Fruit fly (Drosophila melanogaster) whole organism, embryonic: ENCODE measurements around the gene CG11668.

Experiments
- Adf1 ChIP-seq: fragments of 200-800 bp; sonication (Bioruptor generic); IDR thresholded peaks from 2 replicates; pipeline ENCODE4 v1.3.6; 2022; ENCODE audit warnings: missing biosample characterization, missing genetic modification characterization
- Bgb ChIP-seq: fragments of 200-800 bp; sonication (Bioruptor generic); IDR thresholded peaks from 2 replicates; pipeline ENCODE4 v1.3.6; 2022; ENCODE audit warnings: missing biosample characterization, missing genetic modification characterization; ENCODE audit not compliant: partially characterized antibody
- CG10267 ChIP-seq: fragments of 200-800 bp; sonication (Bioruptor generic); optimal IDR thresholded peaks from 2 replicates; lab custom pipeline; 2018; ENCODE audit warnings: missing biosample characterization, mild to moderate bottlenecking, missing genetic modification characterization, moderate library complexity
- CG10979 ChIP-seq: fragments of 200-800 bp; sonication (Bioruptor generic); optimal IDR thresholded peaks from 2 replicates; lab custom pipeline; 2018; ENCODE audit warnings: missing biosample characterization, mild to moderate bottlenecking, missing genetic modification characterization, moderate library complexity
- CG11085 ChIP-seq: fragments of 200-800 bp; sonication (Bioruptor generic); IDR thresholded peaks from 2 replicates; pipeline ENCODE4 v1.3.6; 2022; ENCODE audit warnings: missing biosample characterization, missing genetic modification characterization
- CG14860 ChIP-seq: fragments of 200-800 bp; sonication (Bioruptor generic); IDR thresholded peaks from 3 replicates; pipeline ENCODE4 v1.3.6; 2022; ENCODE audit warnings: missing biosample characterization, missing genetic modification characterization; ENCODE audit not compliant: partially characterized antibody
- CG15011 ChIP-seq: fragments of 200-800 bp; sonication (Bioruptor generic); optimal IDR thresholded peaks from 3 replicates; lab custom pipeline; 2018; ENCODE audit warnings: missing biosample characterization, mild to moderate bottlenecking, missing genetic modification characterization
- CG1529 ChIP-seq: fragments of 200-800 bp; sonication (Bioruptor generic); optimal IDR thresholded peaks from 3 replicates; lab custom pipeline; 2018; ENCODE audit warnings: missing biosample characterization, missing genetic modification characterization
- CG1602 ChIP-seq: fragments of 200-800 bp; sonication (Bioruptor generic); optimal IDR thresholded peaks from 3 replicates; lab custom pipeline; 2016; ENCODE audit warnings: missing biosample characterization, missing genetic modification characterization
- CG17359 ChIP-seq: fragments of 200-800 bp; sonication (Bioruptor generic); optimal IDR thresholded peaks from 3 replicates; lab custom pipeline; 2018; ENCODE audit warnings: missing biosample characterization, mild to moderate bottlenecking, missing genetic modification characterization, moderate library complexity
- CG17361 ChIP-seq: fragments of 200-800 bp; sonication (Bioruptor generic); IDR thresholded peaks from 3 replicates; pipeline ENCODE4 v1.3.6; 2022; ENCODE audit warnings: missing biosample characterization, missing genetic modification characterization
- CG17829 ChIP-seq: fragments of 200-800 bp; optimal IDR thresholded peaks from 2 replicates; lab custom pipeline; 2019; ENCODE audit warnings: missing biosample characterization, mild to moderate bottlenecking, missing genetic modification characterization, moderate library complexity
- CG2116 ChIP-seq: fragments of 200-800 bp; sonication (Bioruptor generic); optimal IDR thresholded peaks from 3 replicates; lab custom pipeline; 2018; ENCODE audit warnings: missing biosample characterization, mild to moderate bottlenecking, missing genetic modification characterization
- CG2712 ChIP-seq: fragments of 200-800 bp; optimal IDR thresholded peaks from 3 replicates; lab custom pipeline; 2019; ENCODE audit warnings: missing biosample characterization, mild to moderate bottlenecking, missing genetic modification characterization, moderate library complexity
- CG30020 ChIP-seq: fragments of 200-800 bp; optimal IDR thresholded peaks from 2 replicates; lab custom pipeline; 2019; ENCODE audit warnings: missing biosample characterization, mild to moderate bottlenecking, missing genetic modification characterization, moderate library complexity
- CG31441 ChIP-seq: fragments of 200-800 bp; sonication (Bioruptor generic); IDR thresholded peaks from 2 replicates; pipeline ENCODE4 v1.3.6; 2022; ENCODE audit warnings: missing biosample characterization, missing genetic modification characterization
- CG32772 ChIP-seq: fragments of 200-800 bp; sonication (Bioruptor generic); IDR thresholded peaks from 2 replicates; pipeline ENCODE4 v1.3.6; 2022; ENCODE audit warnings: missing biosample characterization, missing genetic modification characterization
- CG4404 ChIP-seq: fragments of 200-800 bp; sonication (Bioruptor generic); IDR thresholded peaks from 2 replicates; pipeline ENCODE4 v1.3.6; 2022; ENCODE audit warnings: missing biosample characterization, missing genetic modification characterization
- CG6254 ChIP-seq: fragments of 200-800 bp; sonication (Bioruptor generic); optimal IDR thresholded peaks from 3 replicates; lab custom pipeline; 2017; ENCODE audit warnings: mild to moderate bottlenecking, missing biosample characterization, missing genetic modification reagents, missing genetic modification characterization
- CG8290 ChIP-seq, 3 experiments: fragments of 200-800 bp; sonication (Bioruptor generic); optimal IDR thresholded peaks; 2 replicates each; lab custom pipeline; 2016 to 2019; ENCODE audit warnings: missing biosample characterization in 3 of 3, missing genetic modification characterization in 3 of 3, mild to moderate bottlenecking in 2 of 3, moderate library complexity in 1 of 3
- CG9609 ChIP-seq: fragments of 200-800 bp; sonication (Bioruptor generic); optimal IDR thresholded peaks from 3 replicates; lab custom pipeline; 2016; ENCODE audit warnings: missing biosample characterization, missing genetic modification characterization
- CG9817 ChIP-seq: fragments of 200-800 bp; sonication (Bioruptor generic); optimal IDR thresholded peaks from 2 replicates; lab custom pipeline; 2018; ENCODE audit warnings: missing biosample characterization, mild to moderate bottlenecking, missing genetic modification characterization, moderate library complexity
- CTCF ChIP-seq: fragments of 200-800 bp; sonication (Bioruptor generic); optimal IDR thresholded peaks from 2 replicates; lab custom pipeline; 2017; ENCODE audit warnings: missing biosample characterization, mild to moderate bottlenecking, missing genetic modification characterization, moderate library complexity
- Dek ChIP-seq: fragments of 200-800 bp; sonication (Bioruptor generic); optimal IDR thresholded peaks from 3 replicates; lab custom pipeline; 2019; ENCODE audit warnings: missing biosample characterization, mild to moderate bottlenecking, missing genetic modification characterization, moderate library complexity
- Ets65A ChIP-seq: fragments of 200-800 bp; sonication (Bioruptor generic); peaks from one replicate; lab custom pipeline; 2016; ENCODE audit warnings: missing biosample characterization, missing genetic modification characterization
- HLH54F ChIP-seq: fragments of 200-800 bp; sonication (Bioruptor generic); optimal IDR thresholded peaks from 3 replicates; lab custom pipeline; 2016; ENCODE audit warnings: missing biosample characterization, missing genetic modification characterization
- Hmr ChIP-seq: fragments of 200-800 bp; sonication (Bioruptor generic); optimal IDR thresholded peaks from 3 replicates; lab custom pipeline; 2017; ENCODE audit warnings: mild to moderate bottlenecking, missing biosample characterization, missing genetic modification reagents, missing genetic modification characterization
- MTF-1 ChIP-seq: fragments of 200-800 bp; sonication (Bioruptor generic); optimal IDR thresholded peaks from 2 replicates; lab custom pipeline; 2018; ENCODE audit warnings: missing biosample characterization, mild to moderate bottlenecking, missing genetic modification characterization, borderline replicate concordance
- NFAT ChIP-seq: fragments of 200-800 bp; sonication (Bioruptor generic); IDR thresholded peaks from 2 replicates; pipeline ENCODE4 v1.3.6; 2022; ENCODE audit warnings: missing biosample characterization, missing genetic modification characterization
- Poxn ChIP-seq: fragments of 200-800 bp; sonication (Bioruptor generic); IDR thresholded peaks from 2 replicates; pipeline ENCODE4 v1.3.6; 2022; ENCODE audit warnings: missing biosample characterization, missing genetic modification characterization
- Taf1 ChIP-seq: fragments of 200-800 bp; sonication (Bioruptor generic); IDR thresholded peaks from 2 replicates; pipeline ENCODE4 v1.3.6; 2022; ENCODE audit warnings: missing biosample characterization, missing genetic modification characterization
- Xbp1 ChIP-seq: fragments of 200-800 bp; sonication (Bioruptor generic); optimal IDR thresholded peaks from 3 replicates; lab custom pipeline; 2016; ENCODE audit warnings: missing biosample characterization, mild to moderate bottlenecking, missing genetic modification characterization
- abd-A ChIP-seq: fragments of 200-800 bp; sonication (Bioruptor generic); optimal IDR thresholded peaks from 3 replicates; lab custom pipeline; 2019; ENCODE audit warnings: missing biosample characterization, mild to moderate bottlenecking, missing genetic modification characterization, moderate library complexity
- az2 ChIP-seq: fragments of 200-800 bp; sonication (Bioruptor generic); optimal IDR thresholded peaks from 3 replicates; lab custom pipeline; 2016; ENCODE audit warnings: missing biosample characterization, missing genetic modification characterization
- bbx ChIP-seq: fragments of 200-800 bp; sonication (Bioruptor generic); IDR thresholded peaks from 2 replicates; pipeline ENCODE4 v1.3.6; 2022; ENCODE audit warnings: missing biosample characterization, missing genetic modification characterization; ENCODE audit not compliant: partially characterized antibody
- gsb-n ChIP-seq: fragments of 200-800 bp; sonication (Bioruptor generic); optimal IDR thresholded peaks from 3 replicates; lab custom pipeline; 2018; ENCODE audit warnings: missing biosample characterization, mild to moderate bottlenecking, missing genetic modification characterization
- insv ChIP-seq, 2 experiments: fragments of 200-800 bp; sonication (Bioruptor generic); optimal IDR thresholded peaks; 3 replicates each; lab custom pipeline; 2016 to 2018; ENCODE audit warnings: missing biosample characterization in 2 of 2, missing genetic modification characterization in 2 of 2
- inv ChIP-seq: fragments of 200-800 bp; sonication (Bioruptor generic); IDR thresholded peaks from 2 replicates; pipeline ENCODE4 v1.3.6; 2022; ENCODE audit warnings: missing biosample characterization, missing genetic modification characterization; ENCODE audit not compliant: partially characterized antibody
- jigr1 ChIP-seq: fragments of 200-800 bp; sonication (Bioruptor generic); IDR thresholded peaks from 3 replicates; pipeline ENCODE4 v1.3.6; 2022; ENCODE audit warnings: missing biosample characterization, missing genetic modification characterization
- knrl ChIP-seq: fragments of 200-800 bp; sonication (Bioruptor generic); IDR thresholded peaks from 3 replicates; pipeline ENCODE4 v1.3.6; 2022; ENCODE audit warnings: missing biosample characterization, missing genetic modification characterization; ENCODE audit not compliant: partially characterized antibody
- lola ChIP-seq, 3 experiments: fragments of >200 bp in 2 of 3; fragments of 200-800 bp in 1 of 3; sonication (Bioruptor generic) in 1 of 3; optimal IDR thresholded peaks; 2 replicates each; lab custom pipeline; 2017 to 2019; ENCODE audit warnings: missing biosample characterization in 3 of 3, missing genetic modification characterization in 3 of 3, mild to moderate bottlenecking in 1 of 3, moderate library complexity in 1 of 3
- luna ChIP-seq: fragments of 200-800 bp; sonication (Bioruptor generic); optimal IDR thresholded peaks from 2 replicates; lab custom pipeline; 2016; ENCODE audit warnings: missing biosample characterization, missing genetic modification characterization
- mam ChIP-seq: fragments of 200-800 bp; sonication (Bioruptor generic); optimal IDR thresholded peaks from 3 replicates; lab custom pipeline; 2016; ENCODE audit warnings: missing biosample characterization, missing genetic modification characterization
- pita ChIP-seq: fragments of 200-800 bp; sonication (Bioruptor generic); optimal IDR thresholded peaks from 2 replicates; lab custom pipeline; 2017; ENCODE audit warnings: missing biosample characterization, mild to moderate bottlenecking, missing genetic modification characterization
- slbo ChIP-seq: fragments of 200-800 bp; sonication (Bioruptor generic); IDR thresholded peaks from 2 replicates; pipeline ENCODE4 v1.3.6; 2022; ENCODE audit warnings: missing biosample characterization, missing genetic modification characterization
- stc ChIP-seq: fragments of 200-800 bp; sonication (Bioruptor generic); IDR thresholded peaks from 2 replicates; pipeline ENCODE4 v1.3.6; 2022; ENCODE audit warnings: missing biosample characterization, missing genetic modification characterization
- trem ChIP-seq: fragments of 200-800 bp; optimal IDR thresholded peaks from 3 replicates; lab custom pipeline; 2019; ENCODE audit warnings: missing biosample characterization, mild to moderate bottlenecking, missing genetic modification characterization, moderate library complexity
- wor ChIP-seq: fragments of 200-800 bp; sonication (Bioruptor generic); IDR thresholded peaks from 2 replicates; pipeline ENCODE4 v1.3.6; 2022; ENCODE audit warnings: missing biosample characterization, missing genetic modification characterization
- zen ChIP-seq: fragments of 200-800 bp; sonication (Bioruptor generic); optimal IDR thresholded peaks from 3 replicates; lab custom pipeline; 2018; ENCODE audit warnings: missing biosample characterization, mild to moderate bottlenecking, missing genetic modification characterization, moderate library complexity

The CG11668 gene

dm6 chr3R:13077262-13077661 is 39.1 kb downstream of the CG11668 start:
- TF ChIP-seq abd-A: no peak
- TF ChIP-seq CG10979: peak; percentile 95
- peak; percentile 73 for TF ChIP-seq Ets65A (GFP tag; lab: Kevin White, UChicago)
- TF ChIP-seq CTCF: peak; percentile 89

- TF ChIP-seq Bgb: peak; percentile 79
- TF ChIP-seq CG14860 (GFP tag; lab: Robert Waterston, UW): no peak
- no peak for TF ChIP-seq stc (GFP tag; lab: Robert Waterston, UW)
- TF ChIP-seq trem (tag; lab: Kevin White, UChicago): peak; percentile 46
- TF ChIP-seq CG32772 (GFP tag; lab: Robert Waterston, UW): no peak; the same call in 1 of the 2 replicates
- peak; percentile 46; the same call in 1 of the 2 replicates for TF ChIP-seq inv (GFP tag; lab: Robert Waterston, UW)
- peak; percentile 64 for TF ChIP-seq Xbp1 (GFP tag; lab: Kevin White, UChicago)
- TF ChIP-seq gsb-n (tag; lab: Kevin White, UChicago): peak; percentile 24
- peak; percentile 7 for TF ChIP-seq CG2116
- peak; percentile 30 for TF ChIP-seq CG9609 (GFP tag; lab: Kevin White, UChicago)
- peak in 1 of 2 experiments; percentile 74 for TF ChIP-seq insv (GFP tag; optimal IDR thresholded peaks at IDR 0.05; lab: Kevin White, UChicago)
- peak; percentile 46; the same call in 1 of the 2 replicates for TF ChIP-seq slbo
- TF ChIP-seq CG17359: peak; percentile 14
- TF ChIP-seq CG10267: peak; percentile 42
- peak; percentile 30 for TF ChIP-seq Dek (tag; lab: Kevin White, UChicago)
- peak; percentile 53; the same call in 2 of the 3 replicates for TF ChIP-seq CG17361 (GFP tag; lab: Robert Waterston, UW)
- peak; percentile 32; the same call in 1 of the 2 replicates for TF ChIP-seq CG11085 (GFP tag; lab: Robert Waterston, UW)
- no peak for TF ChIP-seq CG15011 (GFP tag; lab: Kevin White, UChicago)
- TF ChIP-seq wor (GFP tag; lab: Robert Waterston, UW): no peak
- TF ChIP-seq bbx: peak; percentile 22; the same call in 1 of the 2 replicates
- peak; percentile 99 for TF ChIP-seq CG6254 (GFP tag; lab: Kevin White, UChicago)
- TF ChIP-seq CG4404 (GFP tag; lab: Robert Waterston, UW): no peak
- TF ChIP-seq pita (GFP tag; lab: Kevin White, UChicago): peak; percentile 66
- TF ChIP-seq CG1602 (GFP tag; lab: Kevin White, UChicago): peak; percentile 36
- no peak for TF ChIP-seq MTF-1 (GFP tag; lab: Kevin White, UChicago)
- no peak for TF ChIP-seq Adf1 (GFP tag; lab: Robert Waterston, UW)
- peak; percentile 59 for TF ChIP-seq CG17829
- no peak for TF ChIP-seq CG1529 (GFP tag; lab: Kevin White, UChicago)
- peak; percentile 62; the same call in 1 of the 3 replicates for TF ChIP-seq knrl (GFP tag; lab: Robert Waterston, UW)
- peak; percentile 8 for TF ChIP-seq zen (tag; lab: Kevin White, UChicago)
- TF ChIP-seq az2 (GFP tag; lab: Kevin White, UChicago): peak; percentile 38
- no peak for TF ChIP-seq jigr1 (GFP tag; lab: Robert Waterston, UW)
- peak; percentile 48 for TF ChIP-seq Hmr
- no peak for TF ChIP-seq Taf1 (GFP tag; lab: Robert Waterston, UW)
- TF ChIP-seq CG30020 (tag; lab: Kevin White, UChicago): no peak
- no peak for TF ChIP-seq Poxn (GFP tag; lab: Robert Waterston, UW)
- TF ChIP-seq CG8290 (GFP tag; optimal IDR thresholded peaks at IDR 0.05; lab: Kevin White, UChicago): peak; percentile 28
- peak in 1 of 2 experiments; percentile 72 for TF ChIP-seq CG8290 (tag; optimal IDR thresholded peaks at IDR 0.05; lab: Kevin White, UChicago)
- TF ChIP-seq mam (GFP tag; lab: Kevin White, UChicago): peak; percentile 31
- peak; percentile 65 for TF ChIP-seq CG2712 (tag; lab: Kevin White, UChicago)
- peak; percentile 0 for TF ChIP-seq HLH54F (GFP tag; lab: Kevin White, UChicago)
- TF ChIP-seq luna (GFP tag; lab: Kevin White, UChicago): no peak
- peak in 1 of 3 experiments; percentile 3 for TF ChIP-seq lola (GFP tag; optimal IDR thresholded peaks at IDR 0.05; lab: Kevin White, UChicago)
- TF ChIP-seq CG9817 (tag; lab: Kevin White, UChicago): peak; percentile 38
- TF ChIP-seq CG31441 (GFP tag; lab: Robert Waterston, UW): no peak
- TF ChIP-seq NFAT (GFP tag; lab: Robert Waterston, UW): peak; percentile 9; the same call in 1 of the 2 replicates
Observed at dm6 chr3R:13078263-13078662, 40.1 kb downstream of the CG11668 start.
